Worm (Caenorhabditis elegans) whole organism, L3 larva: Measurements from ENCODE around the gene tbc-18.

ENCODE experiments used
- ZK546.5 ChIP-seq: sonication (generic microtip); optimal IDR thresholded peaks from 2 replicates; lab custom pipeline; 2017; ENCODE audit warnings: missing biosample characterization, missing genetic modification characterization
- aly-2 ChIP-seq: fragments of 150-350 bp; optimal IDR thresholded peaks from 2 replicates; lab custom pipeline; 2014; ENCODE audit warnings: missing biosample characterization, missing genetic modification characterization
- ceh-16 ChIP-seq: sonication (generic microtip); optimal IDR thresholded peaks from 2 replicates; lab custom pipeline; 2017; ENCODE audit warnings: missing biosample characterization, missing genetic modification characterization
- ceh-28 ChIP-seq: fragments of 150-350 bp; optimal IDR thresholded peaks from 2 replicates; lab custom pipeline; 2014; ENCODE audit warnings: missing biosample characterization, missing genetic modification reagents, missing genetic modification characterization
- ceh-82 ChIP-seq: fragments of 150-350 bp; optimal IDR thresholded peaks from 2 replicates; lab custom pipeline; 2014; ENCODE audit warnings: missing biosample characterization, missing genetic modification characterization
- ceh-9 ChIP-seq: sonication (generic microtip); optimal IDR thresholded peaks from 2 replicates; lab custom pipeline; 2018; ENCODE audit warnings: missing biosample characterization, missing genetic modification characterization
- daf-12 ChIP-seq: fragments of 150-350 bp; optimal IDR thresholded peaks from 2 replicates; lab custom pipeline; 2014; ENCODE audit warnings: missing biosample characterization, missing genetic modification reagents, missing genetic modification characterization
- egl-27 ChIP-seq: sonication (generic microtip); optimal IDR thresholded peaks from 4 replicates; lab custom pipeline; 2017; ENCODE audit warnings: missing biosample characterization, missing genetic modification reagents, missing genetic modification characterization
- egl-5 ChIP-seq: fragments of 150-350 bp; optimal IDR thresholded peaks from 2 replicates; lab custom pipeline; 2017; ENCODE audit warnings: missing biosample characterization, missing genetic modification reagents, missing genetic modification characterization, inconsistent platforms
- elt-1 ChIP-seq: fragments of 150-350 bp; optimal IDR thresholded peaks from 2 replicates; lab custom pipeline; 2014; ENCODE audit warnings: missing biosample characterization, missing genetic modification characterization
- elt-2 ChIP-seq: sonication (generic microtip); optimal IDR thresholded peaks from 2 replicates; lab custom pipeline; 2016; ENCODE audit warnings: missing genetic modification reagents, mild to moderate bottlenecking, missing genetic modification characterization, missing compliant biosample characterization
- elt-3 ChIP-seq, 3 experiments: fragments of 150-350 bp in 1 of 3; sonication (generic microtip) in 2 of 3; optimal IDR thresholded peaks; 2 replicates in 2 of 3; 4 replicates in 1 of 3; lab custom pipeline; 2014 to 2017; ENCODE audit warnings: missing biosample characterization in 3 of 3, missing genetic modification characterization in 3 of 3
- eor-1 ChIP-seq, 2 experiments: fragments of 150-350 bp; optimal IDR thresholded peaks; 2 replicates each; lab custom pipeline; 2014 to 2018; ENCODE audit warnings: missing biosample characterization in 2 of 2, missing genetic modification characterization in 2 of 2
- fkh-10 ChIP-seq: sonication (generic microtip); optimal IDR thresholded peaks from 2 replicates; lab custom pipeline; 2017; ENCODE audit warnings: missing biosample characterization, missing genetic modification reagents, missing genetic modification characterization
- fkh-2 ChIP-seq: fragments of 150-350 bp; optimal IDR thresholded peaks from 2 replicates; lab custom pipeline; 2014; ENCODE audit warnings: missing biosample characterization, missing genetic modification reagents, missing genetic modification characterization
- fos-1 ChIP-seq: fragments of 150-350 bp; optimal IDR thresholded peaks from 2 replicates; lab custom pipeline; 2014; ENCODE audit warnings: missing biosample characterization, missing genetic modification characterization
- hmg-11 ChIP-seq: sonication (generic microtip); optimal IDR thresholded peaks from 2 replicates; lab custom pipeline; 2016; ENCODE audit warnings: missing genetic modification characterization, missing compliant biosample characterization
- lin-39 ChIP-seq: fragments of 150-350 bp; optimal IDR thresholded peaks from 2 replicates; lab custom pipeline; 2018; ENCODE audit warnings: missing biosample characterization, missing genetic modification reagents, missing genetic modification characterization
- nfya-1 ChIP-seq: sonication (generic microtip); optimal IDR thresholded peaks from 2 replicates; lab custom pipeline; 2017; ENCODE audit warnings: missing genetic modification characterization, mild to moderate bottlenecking, missing compliant biosample characterization, antibody characterized with exemption, moderate library complexity; ENCODE audit not compliant: insufficient read depth
- nhr-11 ChIP-seq: fragments of 150-350 bp; optimal IDR thresholded peaks from 2 replicates; lab custom pipeline; 2014; ENCODE audit warnings: missing biosample characterization, missing genetic modification characterization
- nhr-23 ChIP-seq: fragments of 150-350 bp; optimal IDR thresholded peaks from 2 replicates; lab custom pipeline; 2014; ENCODE audit warnings: missing biosample characterization, missing genetic modification reagents, missing genetic modification characterization
- nhr-237 ChIP-seq: fragments of 150-350 bp; optimal IDR thresholded peaks from 2 replicates; lab custom pipeline; 2014; ENCODE audit warnings: missing biosample characterization, missing genetic modification characterization
- nhr-25 ChIP-seq: sonication (generic microtip); optimal IDR thresholded peaks from 2 replicates; lab custom pipeline; 2017; ENCODE audit warnings: missing biosample characterization, missing genetic modification characterization
- nhr-28 ChIP-seq: fragments of 150-350 bp; optimal IDR thresholded peaks from 2 replicates; lab custom pipeline; 2014; ENCODE audit warnings: missing biosample characterization, missing genetic modification characterization
- nhr-67 ChIP-seq: fragments of 150-350 bp; optimal IDR thresholded peaks from 2 replicates; lab custom pipeline; 2014; ENCODE audit warnings: missing biosample characterization, missing genetic modification characterization
- pha-4 ChIP-seq: fragments of 150-350 bp; optimal IDR thresholded peaks from 2 replicates; lab custom pipeline; 2014; ENCODE audit warnings: missing biosample characterization, missing genetic modification reagents, missing genetic modification characterization
- pqm-1 ChIP-seq: fragments of 150-350 bp; optimal IDR thresholded peaks from 2 replicates; lab custom pipeline; 2017; ENCODE audit warnings: missing biosample characterization, missing genetic modification characterization, inconsistent platforms
- tbx-2 ChIP-seq: sonication (generic microtip); optimal IDR thresholded peaks from 2 replicates; lab custom pipeline; 2016; ENCODE audit warnings: mild to moderate bottlenecking, missing genetic modification characterization, missing compliant biosample characterization

tbc-18 gene

DNA sequence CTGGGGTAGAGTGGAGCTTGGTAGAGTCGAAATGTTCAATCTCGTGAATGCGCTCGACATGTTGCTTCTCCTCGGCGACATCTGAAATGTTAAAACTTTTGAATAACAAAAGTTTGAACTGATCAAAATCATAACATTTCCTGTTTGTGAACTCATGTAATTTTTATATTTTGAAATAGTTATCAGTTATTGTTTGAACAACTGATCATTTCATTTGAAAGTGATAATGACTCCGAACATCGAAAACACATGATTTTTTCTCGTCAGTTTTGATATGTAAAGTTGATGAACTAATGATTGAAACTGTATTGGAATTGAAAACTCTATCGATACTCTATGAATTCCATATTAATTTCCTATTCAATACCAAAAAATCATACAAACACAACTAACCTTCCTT, 44.8 kb downstream of the tbc-18 start:
- no peak for TF ChIP-seq elt-3 (tag; optimal IDR thresholded peaks at IDR 0.05; lab: Kevin White, UChicago)
- TF ChIP-seq nfya-1 = no peak
- TF ChIP-seq egl-27 (tag; lab: Kevin White, UChicago) = no peak
- TF ChIP-seq lin-39 (tag; lab: Kevin White, UChicago) = no peak
- peak; percentile 33 for TF ChIP-seq pha-4 (tag; lab: Kevin White, UChicago)
- TF ChIP-seq elt-2 = peak; percentile 52
- no peak for TF ChIP-seq nhr-237 (tag; lab: Kevin White, UChicago)
- no peak for TF ChIP-seq ceh-9 (tag; lab: Kevin White, UChicago)
- TF ChIP-seq aly-2 = no peak
- no peak for TF ChIP-seq ceh-16 (tag; lab: Kevin White, UChicago)
- TF ChIP-seq pqm-1 (tag; lab: Kevin White, UChicago) = peak; percentile 71
- TF ChIP-seq nhr-25 (tag; lab: Kevin White, UChicago) = no peak
- TF ChIP-seq egl-5 (tag; lab: Kevin White, UChicago) = no peak
- TF ChIP-seq nhr-67 (tag; lab: Kevin White, UChicago) = no peak
- TF ChIP-seq ceh-28 = no peak

DNA sequence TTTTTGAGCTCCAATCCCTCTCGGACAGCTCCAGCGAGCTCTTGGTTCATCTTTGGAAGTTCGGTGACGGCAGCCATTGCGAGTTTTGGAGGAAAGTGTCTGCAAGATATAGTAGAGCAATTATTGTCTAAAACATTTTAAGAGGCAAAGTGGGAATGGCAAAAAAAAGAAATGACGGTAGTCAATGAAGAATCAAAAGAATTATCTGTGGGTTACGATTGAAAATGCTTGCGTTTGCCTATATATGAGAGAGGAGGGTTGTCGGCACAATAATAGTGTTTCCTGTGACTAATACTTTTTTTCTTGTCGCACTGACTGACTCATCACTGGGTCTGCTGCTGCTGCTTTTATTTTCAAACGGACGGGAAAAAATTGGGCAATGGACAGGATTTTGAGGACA, 45.3 kb downstream of the tbc-18 start, which contains the start of gene tth-1:
tth-1 (minus strand) TSS at position 101 of the 400 bp plus-strand sequence.
- no peak for TF ChIP-seq fos-1 (tag; lab: Kevin White, UChicago)
- TF ChIP-seq, all 47 proteins: peak for 0

DNA sequence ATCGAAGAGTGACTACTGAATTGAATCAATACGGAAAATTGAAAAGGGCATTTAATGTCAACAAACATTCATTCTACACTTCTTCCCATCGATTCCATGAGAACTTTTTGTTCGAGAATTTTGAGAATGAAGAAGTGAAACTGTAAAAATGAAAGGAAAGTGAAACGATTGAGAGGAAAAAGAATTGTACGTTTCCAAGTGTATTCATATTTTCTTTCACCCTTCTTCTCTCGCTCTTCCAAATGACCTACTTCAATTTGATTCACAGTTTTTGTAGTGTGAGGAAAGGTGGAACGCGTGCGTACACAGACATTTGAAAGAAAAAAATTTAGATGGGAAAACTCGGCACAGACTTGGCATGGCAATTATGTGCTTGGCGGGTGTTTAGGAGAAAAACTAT, 45.9 kb downstream of the tbc-18 start:
- TF ChIP-seq egl-5 (tag; lab: Kevin White, UChicago) (no peak), nhr-25 (tag; lab: Kevin White, UChicago) (peak; percentile 4), fkh-10 (GFP tag; lab: Kevin White, UChicago) (no peak), ceh-16 (tag; lab: Kevin White, UChicago) (no peak), pha-4 (tag; lab: Kevin White, UChicago) (peak; percentile 4), elt-3 (tag; optimal IDR thresholded peaks at IDR 0.05; lab: Kevin White, UChicago) (no peak), ZK546.5 (tag; lab: Kevin White, UChicago) (no peak), fkh-2 (tag; lab: Kevin White, UChicago) (no peak), ceh-82 (tag; lab: Kevin White, UChicago) (no peak), nfya-1 (no peak)

DNA sequence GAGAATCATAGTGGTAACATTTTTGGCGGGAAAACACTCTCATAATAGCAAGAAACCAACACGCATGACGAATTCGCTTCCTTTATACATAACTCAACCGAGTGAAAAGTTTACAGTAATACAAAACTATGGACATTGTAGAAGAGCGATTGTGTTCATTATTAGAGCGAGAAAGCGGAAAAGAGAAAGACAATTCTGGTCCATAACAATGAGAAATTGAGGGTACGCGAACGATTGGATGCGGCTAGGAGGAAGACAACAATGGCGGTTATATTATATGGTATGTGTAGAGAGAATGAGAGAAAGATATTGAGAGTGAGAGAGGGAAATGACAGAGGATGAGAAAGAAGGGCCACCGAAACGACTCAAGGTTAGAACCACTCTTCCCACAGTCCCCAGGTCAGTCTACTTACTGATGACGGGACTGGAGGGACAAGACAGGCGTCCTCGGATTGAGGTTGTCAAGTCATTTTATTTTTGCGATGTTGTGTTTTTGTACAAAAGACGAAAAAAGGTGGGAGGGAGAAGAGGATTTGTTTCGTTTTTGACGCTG, 47.9 kb downstream of the tbc-18 start:
- TF ChIP-seq nhr-28 (tag; lab: Kevin White, UChicago) (no peak), nhr-25 (tag; lab: Kevin White, UChicago) (peak; percentile 51), nhr-67 (tag; lab: Kevin White, UChicago) (no peak)

DNA sequence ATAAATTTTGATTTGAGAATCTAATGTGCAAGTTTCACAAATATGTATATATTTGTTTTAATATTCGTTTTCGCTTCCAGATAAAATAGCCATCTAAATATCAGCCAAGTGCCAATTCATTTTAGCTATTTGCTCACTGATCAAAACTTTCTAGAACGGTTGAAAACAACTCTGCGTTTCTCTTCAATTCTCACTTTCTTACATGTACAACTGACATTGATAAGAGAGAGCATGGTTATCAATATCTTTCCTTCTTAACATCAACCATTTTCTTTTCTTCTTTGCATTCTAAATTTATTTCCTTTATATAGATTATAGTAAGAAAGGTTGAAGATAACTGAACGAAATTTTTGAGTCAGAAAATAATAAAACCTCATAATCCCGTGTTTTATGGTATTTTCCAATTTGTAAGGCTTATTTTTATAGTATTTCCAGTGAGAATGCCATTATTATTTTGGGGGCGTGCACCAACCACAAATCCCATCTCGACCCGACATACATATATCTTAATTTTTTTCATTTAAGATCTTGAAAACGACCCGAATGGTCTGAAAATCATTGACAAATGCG, 50.0 kb downstream of the tbc-18 start, which contains the start of gene F08F1.3:
F08F1.3 (plus strand) TSS at position 520 of the 570 bp plus-strand sequence.
- TF ChIP-seq pha-4 (tag; lab: Kevin White, UChicago) (peak; percentile 42), ceh-16 (tag; lab: Kevin White, UChicago) (no peak), pqm-1 (tag; lab: Kevin White, UChicago) (peak; percentile 23), elt-2 (peak; percentile 74)

DNA sequence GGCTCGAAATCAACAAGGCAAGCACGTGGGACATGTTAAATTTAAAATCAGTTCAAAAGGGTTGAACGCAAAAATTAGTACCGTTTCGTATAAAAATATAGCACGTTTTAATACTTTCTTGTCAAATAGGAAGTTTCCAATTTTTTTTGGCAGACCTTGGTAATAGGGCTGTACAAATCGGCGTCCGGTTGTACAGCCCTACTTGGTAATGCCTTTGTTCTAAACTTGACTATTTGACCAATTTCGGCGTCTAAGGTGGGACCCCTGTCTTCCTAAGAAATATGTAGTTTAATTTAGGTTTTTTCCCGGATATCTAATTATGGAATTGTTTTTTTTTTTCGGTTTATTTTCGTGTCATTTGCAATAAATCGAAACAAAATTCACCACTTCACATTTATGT, 51.1 kb downstream of the tbc-18 start:
- TF ChIP-seq elt-1 (tag; lab: Kevin White, UChicago) = no peak
- no peak for TF ChIP-seq daf-12 (tag; lab: Kevin White, UChicago)
- TF ChIP-seq egl-5 (tag; lab: Kevin White, UChicago) = no peak
- TF ChIP-seq fos-1 (tag; lab: Kevin White, UChicago) = no peak
- no peak for TF ChIP-seq lin-39 (tag; lab: Kevin White, UChicago)
- TF ChIP-seq ceh-9 (tag; lab: Kevin White, UChicago) = no peak
- TF ChIP-seq tbx-2 (tag; lab: Kevin White, UChicago) = no peak
- no peak for TF ChIP-seq hmg-11
- TF ChIP-seq nhr-11 = no peak
- no peak for TF ChIP-seq eor-1 (tag; optimal IDR thresholded peaks at IDR 0.05; lab: Kevin White, UChicago)
- TF ChIP-seq nhr-23 = no peak
- TF ChIP-seq, all 47 proteins: peak for 0
